Fruit fly (Drosophila melanogaster) whole organism, embryonic: ENCODE results near the gene CG44001.

ENCODE experiments used
- Aef1 ChIP-seq: fragments of 200-800 bp; sonication (Bioruptor generic); IDR thresholded peaks from 3 replicates; pipeline ENCODE4 v1.3.6; 2022; ENCODE audit warnings: missing biosample characterization, missing genetic modification characterization
- CG10209 ChIP-seq: fragments of 200-800 bp; sonication (Bioruptor generic); optimal IDR thresholded peaks from 3 replicates; lab custom pipeline; 2017; ENCODE audit warnings: missing biosample characterization, mild to moderate bottlenecking, missing genetic modification characterization, missing genetic modification reagents
- CG10366 ChIP-seq: fragments of 200-800 bp; sonication (Bioruptor generic); IDR thresholded peaks from 2 replicates; pipeline ENCODE4 v1.3.6; 2022; ENCODE audit warnings: missing biosample characterization, missing genetic modification characterization
- CG10431 ChIP-seq: fragments of 200-800 bp; sonication (Bioruptor generic); optimal IDR thresholded peaks from 3 replicates; lab custom pipeline; 2018; ENCODE audit warnings: missing biosample characterization, mild to moderate bottlenecking, missing genetic modification characterization
- CG10959 ChIP-seq: fragments of 200-800 bp; sonication (Bioruptor generic); IDR thresholded peaks from 2 replicates; pipeline ENCODE4 v1.3.6; 2022; ENCODE audit warnings: missing biosample characterization, missing genetic modification characterization
- CG12659 ChIP-seq: fragments of 200-800 bp; sonication (Bioruptor generic); optimal IDR thresholded peaks from 3 replicates; lab custom pipeline; 2017; ENCODE audit warnings: mild to moderate bottlenecking, missing biosample characterization, missing genetic modification reagents, missing genetic modification characterization
- CG13296 ChIP-seq: fragments of 200-800 bp; sonication (Bioruptor generic); optimal IDR thresholded peaks from 3 replicates; lab custom pipeline; 2018; ENCODE audit warnings: missing biosample characterization, mild to moderate bottlenecking, missing genetic modification characterization
- CG15269 ChIP-seq: fragments of 200-800 bp; sonication (Bioruptor generic); optimal IDR thresholded peaks from 2 replicates; lab custom pipeline; 2018; ENCODE audit warnings: missing biosample characterization, mild to moderate bottlenecking, missing genetic modification characterization, moderate library complexity
- CG15479 ChIP-seq: fragments of 200-800 bp; sonication (Bioruptor generic); optimal IDR thresholded peaks from 3 replicates; lab custom pipeline; 2019; ENCODE audit warnings: missing biosample characterization, mild to moderate bottlenecking, missing genetic modification characterization, moderate library complexity
- CG16779 ChIP-seq: fragments of 200-800 bp; sonication (Bioruptor generic); IDR thresholded peaks from 2 replicates; pipeline ENCODE4 v1.3.6; 2022; ENCODE audit warnings: missing biosample characterization, missing genetic modification characterization
- CG17385 ChIP-seq: fragments of 200-800 bp; sonication (Bioruptor generic); optimal IDR thresholded peaks from 3 replicates; lab custom pipeline; 2018; ENCODE audit warnings: missing biosample characterization, mild to moderate bottlenecking, missing genetic modification characterization
- CG17802 ChIP-seq: fragments of 200-800 bp; sonication (Bioruptor generic); optimal IDR thresholded peaks from 2 replicates; lab custom pipeline; 2018; ENCODE audit warnings: missing biosample characterization, mild to moderate bottlenecking, missing genetic modification characterization, moderate library complexity
- CG17829 ChIP-seq: fragments of 200-800 bp; optimal IDR thresholded peaks from 2 replicates; lab custom pipeline; 2019; ENCODE audit warnings: missing biosample characterization, mild to moderate bottlenecking, missing genetic modification characterization, moderate library complexity
- CG2129 ChIP-seq: fragments of 200-800 bp; sonication (Bioruptor generic); IDR thresholded peaks from 2 replicates; pipeline ENCODE4 v1.3.6; 2022; ENCODE audit warnings: missing biosample characterization, missing genetic modification characterization; ENCODE audit not compliant: partially characterized antibody
- CG31388 ChIP-seq: fragments of 200-800 bp; sonication (Bioruptor generic); optimal IDR thresholded peaks from 2 replicates; lab custom pipeline; 2016; ENCODE audit warnings: missing biosample characterization, missing genetic modification characterization
- CG4707 ChIP-seq: fragments of 200-800 bp; sonication (Bioruptor generic); optimal IDR thresholded peaks from 2 replicates; lab custom pipeline; 2018; ENCODE audit warnings: missing biosample characterization, mild to moderate bottlenecking, missing genetic modification characterization, moderate library complexity
- CG6813 ChIP-seq: fragments of 200-800 bp; sonication (Bioruptor generic); optimal IDR thresholded peaks from 2 replicates; lab custom pipeline; 2017; ENCODE audit warnings: missing biosample characterization, missing genetic modification characterization, mild to moderate bottlenecking, moderate library complexity, missing genetic modification reagents
- CkIIα-i1 ChIP-seq: fragments of 200-800 bp; sonication (Bioruptor generic); IDR thresholded peaks from 2 replicates; pipeline ENCODE4 v1.3.6; 2022; ENCODE audit warnings: missing biosample characterization, missing genetic modification characterization
- D19A ChIP-seq: fragments of 200-800 bp; optimal IDR thresholded peaks from 3 replicates; lab custom pipeline; 2019; ENCODE audit warnings: missing biosample characterization, mild to moderate bottlenecking, missing genetic modification characterization, moderate library complexity
- D19B ChIP-seq: fragments of 200-800 bp; sonication (Bioruptor generic); optimal IDR thresholded peaks from 2 replicates; lab custom pipeline; 2017; ENCODE audit warnings: missing biosample characterization, mild to moderate bottlenecking, missing genetic modification characterization
- Doc3 ChIP-seq: fragments of 200-800 bp; sonication (Bioruptor generic); IDR thresholded peaks from 3 replicates; pipeline ENCODE4 v1.3.6; 2022; ENCODE audit warnings: missing biosample characterization, missing genetic modification characterization; ENCODE audit not compliant: partially characterized antibody
- ERR ChIP-seq: fragments of 200-800 bp; sonication (Bioruptor generic); optimal IDR thresholded peaks from 2 replicates; lab custom pipeline; 2016; ENCODE audit warnings: missing biosample characterization, missing genetic modification characterization
- Fer1 ChIP-seq: fragments of 200-800 bp; sonication (Bioruptor generic); optimal IDR thresholded peaks from 2 replicates; lab custom pipeline; 2017; ENCODE audit warnings: missing biosample characterization, mild to moderate bottlenecking, missing genetic modification characterization
- Fer3 ChIP-seq: fragments of 200-800 bp; sonication (Bioruptor generic); optimal IDR thresholded peaks from 2 replicates; lab custom pipeline; 2018; ENCODE audit warnings: missing biosample characterization, mild to moderate bottlenecking, missing genetic modification characterization, moderate library complexity
- Hsf ChIP-seq: fragments of 200-800 bp; sonication (Bioruptor generic); optimal IDR thresholded peaks from 3 replicates; lab custom pipeline; 2016; ENCODE audit warnings: missing biosample characterization, missing genetic modification characterization
- MBD-R2 ChIP-seq: fragments of 200-800 bp; sonication (Bioruptor generic); IDR thresholded peaks from 2 replicates; pipeline ENCODE4 v1.3.6; 2022; ENCODE audit warnings: missing biosample characterization, missing genetic modification characterization
- MESR4 ChIP-seq: fragments of 200-800 bp; sonication (Bioruptor generic); optimal IDR thresholded peaks from 2 replicates; lab custom pipeline; 2018; ENCODE audit warnings: missing biosample characterization, mild to moderate bottlenecking, missing genetic modification characterization, moderate library complexity
- Mes4 ChIP-seq: fragments of 200-800 bp; sonication (Bioruptor generic); optimal IDR thresholded peaks from 2 replicates; lab custom pipeline; 2016; ENCODE audit warnings: missing biosample characterization, missing genetic modification characterization
- Oaz ChIP-seq: fragments of 200-800 bp; sonication (Bioruptor generic); IDR thresholded peaks from 2 replicates; pipeline ENCODE4 v1.3.6; 2022; ENCODE audit warnings: missing biosample characterization, missing genetic modification characterization
- Sry-β ChIP-seq: fragments of 200-800 bp; sonication (Bioruptor generic); optimal IDR thresholded peaks from 2 replicates; lab custom pipeline; 2018; ENCODE audit warnings: missing biosample characterization, mild to moderate bottlenecking, missing genetic modification characterization, moderate library complexity
- ase ChIP-seq: fragments of 200-800 bp; sonication (Bioruptor generic); IDR thresholded peaks from 3 replicates; pipeline ENCODE4 v1.3.6; 2022; ENCODE audit warnings: missing biosample characterization, missing genetic modification characterization
- az2 ChIP-seq: fragments of 200-800 bp; sonication (Bioruptor generic); optimal IDR thresholded peaks from 3 replicates; lab custom pipeline; 2016; ENCODE audit warnings: missing biosample characterization, missing genetic modification characterization
- cg ChIP-seq: fragments of 200-800 bp; sonication (Bioruptor generic); optimal IDR thresholded peaks from 3 replicates; lab custom pipeline; 2019; ENCODE audit warnings: missing biosample characterization, mild to moderate bottlenecking, missing genetic modification characterization, moderate library complexity
- dysf ChIP-seq: fragments of 200-800 bp; sonication (Bioruptor generic); IDR thresholded peaks from 3 replicates; pipeline ENCODE4 v1.3.6; 2022; ENCODE audit warnings: missing biosample characterization, missing genetic modification characterization
- eyg ChIP-seq: fragments of 200-800 bp; sonication (Bioruptor generic); optimal IDR thresholded peaks from 3 replicates; lab custom pipeline; 2016; ENCODE audit warnings: missing biosample characterization, missing genetic modification characterization
- gce ChIP-seq: fragments of 200-800 bp; sonication (Bioruptor generic); IDR thresholded peaks from 3 replicates; pipeline ENCODE4 v1.3.6; 2022; ENCODE audit warnings: missing biosample characterization, missing genetic modification characterization
- gfzf ChIP-seq: fragments of 200-800 bp; sonication (Bioruptor generic); optimal IDR thresholded peaks from 2 replicates; lab custom pipeline; 2016; ENCODE audit warnings: missing biosample characterization, mild to moderate bottlenecking, missing genetic modification characterization, moderate library complexity
- ham ChIP-seq: fragments of 200-800 bp; sonication (Bioruptor generic); IDR thresholded peaks from 2 replicates; pipeline ENCODE4 v1.3.6; 2022; ENCODE audit warnings: missing biosample characterization, missing genetic modification characterization
- inv ChIP-seq: fragments of 200-800 bp; sonication (Bioruptor generic); IDR thresholded peaks from 2 replicates; pipeline ENCODE4 v1.3.6; 2022; ENCODE audit warnings: missing biosample characterization, missing genetic modification characterization; ENCODE audit not compliant: partially characterized antibody
- lab ChIP-seq: fragments of 200-800 bp; sonication (Bioruptor generic); optimal IDR thresholded peaks from 3 replicates; lab custom pipeline; 2017; ENCODE audit warnings: missing biosample characterization, missing genetic modification characterization, mild to moderate bottlenecking, moderate library complexity, missing genetic modification reagents
- nerfin-2 ChIP-seq: fragments of 200-800 bp; sonication (Bioruptor generic); IDR thresholded peaks from 2 replicates; pipeline ENCODE4 v1.3.6; 2022; ENCODE audit warnings: missing biosample characterization, missing genetic modification characterization; ENCODE audit not compliant: partially characterized antibody
- ro ChIP-seq: fragments of 200-800 bp; sonication (Bioruptor generic); IDR thresholded peaks from 2 replicates; pipeline ENCODE4 v1.3.6; 2022; ENCODE audit warnings: missing biosample characterization, missing genetic modification characterization
- seq ChIP-seq: fragments of 200-800 bp; sonication (Bioruptor generic); IDR thresholded peaks from 2 replicates; pipeline ENCODE4 v1.3.6; 2022; ENCODE audit warnings: missing biosample characterization, missing genetic modification characterization
- slou ChIP-seq: fragments of 200-800 bp; sonication (Bioruptor generic); optimal IDR thresholded peaks from 3 replicates; lab custom pipeline; 2016; ENCODE audit warnings: missing biosample characterization, missing genetic modification characterization
- sna ChIP-seq: fragments of 200-800 bp; sonication (Bioruptor generic); IDR thresholded peaks from 2 replicates; pipeline ENCODE4 v1.3.6; 2022; ENCODE audit warnings: missing biosample characterization, missing genetic modification characterization; ENCODE audit not compliant: partially characterized antibody
- sug ChIP-seq: fragments of 200-800 bp; optimal IDR thresholded peaks from 2 replicates; lab custom pipeline; 2019; ENCODE audit warnings: missing biosample characterization, mild to moderate bottlenecking, missing genetic modification characterization, moderate library complexity
- tup ChIP-seq: fragments of 200-800 bp; sonication (Bioruptor generic); optimal IDR thresholded peaks from 2 replicates; lab custom pipeline; 2016; ENCODE audit warnings: missing biosample characterization, mild to moderate bottlenecking, missing genetic modification characterization, moderate library complexity
- zen ChIP-seq: fragments of 200-800 bp; sonication (Bioruptor generic); optimal IDR thresholded peaks from 3 replicates; lab custom pipeline; 2018; ENCODE audit warnings: missing biosample characterization, mild to moderate bottlenecking, missing genetic modification characterization, moderate library complexity
- zfh1 ChIP-seq: fragments of 200-800 bp; sonication (Bioruptor generic); IDR thresholded peaks from 3 replicates; pipeline ENCODE4 v1.3.6; 2022; ENCODE audit warnings: missing biosample characterization, missing genetic modification characterization

Gene CG44001

dm6 chr2L:5052367-5052914 is 9.4 kb downstream of the CG44001 start, which contains the start of gene senju (continued):
- TF ChIP-seq CG4707 (GFP tag; lab: Kevin White, UChicago) (peak; percentile 65), MBD-R2 (GFP tag; lab: Robert Waterston, UW) (peak; percentile 98), CG2129 (no peak), nerfin-2 (GFP tag; lab: Robert Waterston, UW) (no peak), ham (GFP tag; lab: Robert Waterston, UW) (peak; percentile 40; the same call in 1 of the 2 replicates), D19B (GFP tag; lab: Kevin White, UChicago) (peak; percentile 71), tup (GFP tag; lab: Kevin White, UChicago) (no peak), Sry-β (GFP tag; lab: Kevin White, UChicago) (no peak), lab (peak; percentile 91), CG12659 (GFP tag; lab: Kevin White, UChicago) (peak; percentile 90), sug (peak; percentile 85), CG13296 (peak; percentile 80), CkIIα-i1 (no peak), gfzf (GFP tag; lab: Kevin White, UChicago) (peak; percentile 44), CG10431 (GFP tag; lab: Kevin White, UChicago) (peak; percentile 49), sna (GFP tag; lab: Robert Waterston, UW) (no peak), CG17829 (tag; lab: Kevin White, UChicago) (peak; percentile 63), Fer1 (GFP tag; lab: Kevin White, UChicago) (peak; percentile 87), gce (GFP tag; lab: Robert Waterston, UW) (peak; percentile 79; the same call in 2 of the 3 replicates), Fer3 (tag; lab: Kevin White, UChicago) (peak; percentile 74), CG6813 (GFP tag; lab: Kevin White, UChicago) (peak; percentile 79), Doc3 (GFP tag; lab: Robert Waterston, UW) (no peak), CG10366 (peak; percentile 82), CG31388 (GFP tag; lab: Kevin White, UChicago) (peak; percentile 4), MESR4 (GFP tag; lab: Kevin White, UChicago) (peak; percentile 99), Aef1 (GFP tag; lab: Robert Waterston, UW) (peak; percentile 79), CG16779 (peak; percentile 53), D19A (tag; lab: Kevin White, UChicago) (peak; percentile 66), seq (GFP tag; lab: Robert Waterston, UW) (peak; percentile 81), Oaz (0 out of 2 replicates have a peak, but pooled peaks have one; percentile 30), CG10959 (GFP tag; lab: Robert Waterston, UW) (peak; percentile 50; the same call in 1 of the 2 replicates), ro (GFP tag; lab: Robert Waterston, UW) (peak; percentile 43; the same call in 1 of the 2 replicates), dysf (GFP tag; lab: Robert Waterston, UW) (peak; percentile 89), CG10209 (GFP tag; lab: Kevin White, UChicago) (peak; percentile 77), zfh1 (GFP tag; lab: Robert Waterston, UW) (peak; percentile 83; the same call in 2 of the 3 replicates), slou (GFP tag; lab: Kevin White, UChicago) (peak; percentile 52), CG17385 (peak; percentile 83), zen (tag; lab: Kevin White, UChicago) (peak; percentile 53), eyg (GFP tag; lab: Kevin White, UChicago) (peak; percentile 82), Hsf (GFP tag; lab: Kevin White, UChicago) (peak; percentile 80), CG15269 (tag; lab: Kevin White, UChicago) (peak; percentile 83), ase (GFP tag; lab: Robert Waterston, UW) (peak; percentile 76), cg (GFP tag; lab: Kevin White, UChicago) (peak; percentile 93), CG15479 (GFP tag; lab: Kevin White, UChicago) (peak; percentile 94), Mes4 (GFP tag; lab: Kevin White, UChicago) (peak; percentile 70), az2 (GFP tag; lab: Kevin White, UChicago) (peak; percentile 88), ERR (GFP tag; lab: Kevin White, UChicago) (peak; percentile 56), inv (GFP tag; lab: Robert Waterston, UW) (no peak; the same call in 1 of the 2 replicates), CG17802 (no peak)
